Fruit fly (Drosophila melanogaster) whole organism, wandering third instar larva: Measurements from ENCODE around the gene CG14245.

Experiments used
- Abd-B ChIP-seq: fragments of >200 bp; optimal IDR thresholded peaks from 2 replicates; lab custom pipeline; 2017; ENCODE audit warnings: missing biosample characterization, missing genetic modification characterization
- CG32264 ChIP-seq: fragments of 200-800 bp; sonication (Bioruptor generic); optimal IDR thresholded peaks from 2 replicates; lab custom pipeline; 2016; ENCODE audit warnings: missing biosample characterization, missing genetic modification characterization
- CG9705 ChIP-seq: fragments of 200-800 bp; sonication (Bioruptor generic); optimal IDR thresholded peaks from 2 replicates; lab custom pipeline; 2018; ENCODE audit warnings: missing biosample characterization, mild to moderate bottlenecking, missing genetic modification characterization
- CrebA ChIP-seq: fragments of 200-800 bp; sonication (Bioruptor generic); optimal IDR thresholded peaks from 2 replicates; lab custom pipeline; 2016; ENCODE audit warnings: missing biosample characterization, mild to moderate bottlenecking, missing genetic modification characterization, borderline replicate concordance
- Dfd ChIP-seq: fragments of >200 bp; optimal IDR thresholded peaks from 2 replicates; lab custom pipeline; 2017; ENCODE audit warnings: missing biosample characterization, missing genetic modification characterization
- Dif ChIP-seq: fragments of 200-275, 200-300 bp; sonication (Bioruptor generic); optimal IDR thresholded peaks from 2 replicates; lab custom pipeline; 2018; ENCODE audit warnings: missing biosample characterization, missing genetic modification characterization; ENCODE audit not compliant: partially characterized antibody
- GATAd ChIP-seq: sonication (Bioruptor generic); optimal IDR thresholded peaks from 2 replicates; lab custom pipeline; 2016; ENCODE audit warnings: missing biosample characterization, missing genetic modification characterization
- HLH106 ChIP-seq: fragments of 200-800 bp; optimal IDR thresholded peaks from 3 replicates; lab custom pipeline; 2019; ENCODE audit warnings: missing biosample characterization, mild to moderate bottlenecking, missing genetic modification characterization, moderate library complexity
- Hnf4 ChIP-seq: fragments of 200-800 bp; sonication (Bioruptor generic); optimal IDR thresholded peaks from 2 replicates; lab custom pipeline; 2016; ENCODE audit warnings: missing biosample characterization, mild to moderate bottlenecking, missing genetic modification characterization
- Hr78 ChIP-seq: fragments of >200 bp; optimal IDR thresholded peaks from 2 replicates; lab custom pipeline; 2017; ENCODE audit warnings: missing biosample characterization, missing genetic modification characterization
- Hr83 ChIP-seq: fragments of 200-300 bp; sonication (Bioruptor generic); optimal IDR thresholded peaks from 2 replicates; lab custom pipeline; 2016; ENCODE audit warnings: missing biosample characterization, mild to moderate bottlenecking, missing genetic modification characterization, moderate library complexity; ENCODE audit not compliant: poor library complexity, severe bottlenecking
- Jra ChIP-seq: sonication (Bioruptor generic); optimal IDR thresholded peaks from 2 replicates; lab custom pipeline; 2016; ENCODE audit warnings: missing biosample characterization, missing genetic modification characterization
- N ChIP-seq: fragments of >200 bp; optimal IDR thresholded peaks from 2 replicates; lab custom pipeline; 2018; ENCODE audit warnings: missing biosample characterization, missing external identifiers, missing genetic modification characterization
- Rel ChIP-seq, 2 experiments: fragments of 200-800 bp; sonication (Bioruptor generic) in 1 of 2; optimal IDR thresholded peaks; 2 replicates in 1 of 2; 3 replicates in 1 of 2; lab custom pipeline; 2016 to 2019; ENCODE audit warnings: mild to moderate bottlenecking in 2 of 2, missing biosample characterization in 2 of 2, missing genetic modification characterization in 2 of 2, moderate library complexity in 1 of 2
- Sp1 ChIP-seq: fragments of 200-800 bp; sonication (Bioruptor generic); optimal IDR thresholded peaks from 3 replicates; lab custom pipeline; 2019; ENCODE audit warnings: missing biosample characterization, mild to moderate bottlenecking, missing genetic modification characterization, moderate library complexity
- Vsx2 ChIP-seq: fragments of 200-300, 225-300 bp; sonication (Bioruptor generic); optimal IDR thresholded peaks from 2 replicates; lab custom pipeline; 2018; ENCODE audit warnings: missing biosample characterization, missing genetic modification characterization; ENCODE audit not compliant: partially characterized antibody
- dl ChIP-seq, 2 experiments: fragments of 175-275, 200-275 bp in 1 of 2; fragments of 200-275 bp in 1 of 2; sonication (Bioruptor generic); optimal IDR thresholded peaks; lab custom pipeline; 2018; ENCODE audit warnings: mild to moderate bottlenecking in 2 of 2, missing biosample characterization in 2 of 2, missing genetic modification characterization in 2 of 2, moderate library complexity in 2 of 2; ENCODE audit not compliant: partially characterized antibody in 2 of 2, insufficient read depth in 1 of 2
- dmrt93B ChIP-seq: fragments of 200-800 bp; sonication (Bioruptor generic); optimal IDR thresholded peaks from 2 replicates; lab custom pipeline; 2018; ENCODE audit warnings: missing biosample characterization, mild to moderate bottlenecking, missing genetic modification characterization
- dsf ChIP-seq: sonication (Bioruptor generic); optimal IDR thresholded peaks from 2 replicates; lab custom pipeline; 2016; ENCODE audit warnings: missing biosample characterization, missing genetic modification characterization, borderline replicate concordance
- foxo ChIP-seq, 2 experiments: fragments of 200-800 bp; sonication (Bioruptor generic); optimal IDR thresholded peaks; 2 replicates in 1 of 2; 3 replicates in 1 of 2; lab custom pipeline; 2016 to 2017; ENCODE audit warnings: missing biosample characterization in 2 of 2, missing genetic modification characterization in 2 of 2
- h ChIP-seq: fragments of 200-800 bp; sonication (Bioruptor generic); optimal IDR thresholded peaks from 3 replicates; lab custom pipeline; 2016; ENCODE audit warnings: missing biosample characterization, mild to moderate bottlenecking, missing genetic modification characterization
- jim ChIP-seq: fragments of 175-275, 200-325 bp; sonication (Bioruptor generic); optimal IDR thresholded peaks from 2 replicates; lab custom pipeline; 2016; ENCODE audit warnings: missing biosample characterization, mild to moderate bottlenecking, missing genetic modification characterization
- lola ChIP-seq: fragments of >200 bp; optimal IDR thresholded peaks from 2 replicates; lab custom pipeline; 2017; ENCODE audit warnings: missing biosample characterization, missing genetic modification characterization
- pan ChIP-seq: fragments of >200 bp; optimal IDR thresholded peaks from 2 replicates; lab custom pipeline; 2017
- psq ChIP-seq: fragments of 200-800 bp; sonication (Bioruptor generic); optimal IDR thresholded peaks from 3 replicates; lab custom pipeline; 2017; ENCODE audit warnings: missing biosample characterization, mild to moderate bottlenecking, missing genetic modification characterization, moderate library complexity
- rgr ChIP-seq: fragments of 200-800 bp; sonication (Bioruptor generic); optimal IDR thresholded peaks from 3 replicates; lab custom pipeline; 2016; ENCODE audit warnings: missing biosample characterization, mild to moderate bottlenecking, missing genetic modification characterization
- sv ChIP-seq: fragments of 200-800 bp; sonication (Bioruptor generic); optimal IDR thresholded peaks from 3 replicates; lab custom pipeline; 2016; ENCODE audit warnings: missing biosample characterization, missing genetic modification characterization
- tai ChIP-seq: sonication (Bioruptor generic); optimal IDR thresholded peaks from 2 replicates; lab custom pipeline; 2016; ENCODE audit warnings: missing biosample characterization, missing genetic modification characterization
- usp ChIP-seq: fragments of >200 bp; optimal IDR thresholded peaks from 2 replicates; lab custom pipeline; 2017; ENCODE audit warnings: missing biosample characterization, missing genetic modification characterization
- woc ChIP-seq: sonication (Bioruptor generic); optimal IDR thresholded peaks from 2 replicates; lab custom pipeline; 2016; ENCODE audit warnings: missing biosample characterization, mild to moderate bottlenecking, missing genetic modification characterization

The CG14245 gene

DNA sequence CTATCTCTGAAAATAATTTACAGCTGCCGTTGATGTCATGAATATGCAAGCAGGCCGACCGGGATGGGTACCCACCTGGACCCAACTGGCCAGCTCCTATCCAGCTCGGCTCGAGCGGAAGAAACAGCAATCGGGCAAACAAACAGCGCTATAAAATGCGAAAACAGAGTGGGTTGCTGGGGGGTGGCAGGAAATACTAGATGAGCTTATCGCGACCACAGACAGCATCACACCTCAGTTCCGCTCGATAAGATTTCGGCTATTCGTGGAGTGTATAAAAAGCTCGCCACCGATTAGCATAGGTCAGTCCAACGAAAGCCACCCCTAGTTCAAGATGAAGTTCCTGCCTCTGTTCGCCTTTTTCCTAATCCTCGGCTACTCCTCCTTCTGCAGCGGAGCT lies at the start of gene CG14245:
Gene CG14245 (plus strand): TSS at position 301 of the 400 bp plus-strand sequence.
- TF ChIP-seq pan (no peak), CG32264 (GFP tag; lab: Kevin White, UChicago) (no peak), Hr78 (no peak), tai (GFP tag; lab: Kevin White, UChicago) (no peak), N (GFP tag; lab: Kevin White, UChicago) (no peak)

DNA sequence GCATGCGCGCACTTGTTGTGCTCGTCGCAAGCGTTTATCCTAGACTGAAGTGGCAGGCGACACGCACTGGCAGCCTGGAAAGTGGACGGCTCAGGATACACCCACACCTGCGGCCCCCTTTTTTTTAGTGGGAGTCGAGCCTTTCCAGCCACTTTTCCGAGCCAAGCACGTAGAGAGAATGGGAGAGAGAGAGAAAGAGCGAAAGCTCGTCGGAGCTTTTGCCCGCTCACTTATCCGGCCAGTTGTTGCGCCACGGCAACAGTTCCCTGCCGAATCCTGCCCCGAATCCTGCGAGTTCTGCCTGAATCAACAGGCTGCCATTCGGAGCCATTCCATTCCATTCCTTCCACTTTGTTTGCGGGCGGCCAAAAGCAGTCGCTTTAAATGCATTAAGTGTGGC lies 46.6 kb upstream of the CG14245 start, which contains the start of gene beat-VII:
Gene beat-VII (minus strand): TSS at position 20 of the 400 bp plus-strand sequence.
- no peak for TF ChIP-seq psq
- no peak for TF ChIP-seq HLH106 (tag; lab: Kevin White, UChicago)
- no peak for TF ChIP-seq Abd-B (GFP tag; lab: Kevin White, UChicago)
- TF ChIP-seq woc (GFP tag; lab: Kevin White, UChicago), result no peak
- no peak for TF ChIP-seq Hnf4 (GFP tag; lab: Kevin White, UChicago)
- no peak for TF ChIP-seq CrebA (GFP tag; lab: Kevin White, UChicago)
- no peak for TF ChIP-seq Sp1 (GFP tag; lab: Kevin White, UChicago)
- TF ChIP-seq Hr78, result no peak
- no peak for TF ChIP-seq N (GFP tag; lab: Kevin White, UChicago)
- TF ChIP-seq Dif (GFP tag; lab: Kevin White, UChicago), result no peak
- no peak for TF ChIP-seq foxo (GFP tag; optimal IDR thresholded peaks at IDR 0.05; lab: Kevin White, UChicago)
- no peak for TF ChIP-seq sv
- no peak for TF ChIP-seq Hr83 (GFP tag; lab: Kevin White, UChicago)
- TF ChIP-seq usp (GFP tag; lab: Kevin White, UChicago), result no peak
- TF ChIP-seq CG9705 (GFP tag; lab: Kevin White, UChicago), result no peak
- TF ChIP-seq jim (GFP tag; lab: Kevin White, UChicago), result no peak
- no peak for TF ChIP-seq Jra (GFP tag; lab: Kevin White, UChicago)
- TF ChIP-seq Dfd (GFP tag; lab: Kevin White, UChicago), result no peak
- TF ChIP-seq, all 38 proteins: peak for 0

DNA sequence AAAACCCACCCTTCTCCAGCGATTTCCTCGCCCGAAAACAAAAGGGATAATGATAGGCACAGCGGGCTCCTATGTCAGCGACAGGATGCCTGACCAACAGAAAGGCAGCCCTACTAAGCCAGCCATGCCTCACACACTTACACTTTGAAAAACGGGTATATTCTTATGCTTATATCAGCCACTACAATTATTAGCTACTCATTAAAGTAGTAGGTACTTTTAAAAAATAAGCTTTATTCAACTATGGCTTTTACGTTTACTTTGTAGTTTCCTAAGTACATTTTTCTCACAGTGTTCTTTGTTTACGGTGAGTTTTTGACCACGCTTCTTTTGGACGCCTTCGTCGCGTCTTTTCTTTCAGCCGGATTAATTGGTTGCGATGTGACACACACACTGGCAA lies 38.3 kb upstream of the CG14245 start:
- TF ChIP-seq foxo (GFP tag; optimal IDR thresholded peaks at IDR 0.05; lab: Kevin White, UChicago), result no peak
- no peak for TF ChIP-seq Dfd (GFP tag; lab: Kevin White, UChicago)
- TF ChIP-seq HLH106 (tag; lab: Kevin White, UChicago), result no peak
- TF ChIP-seq CG9705 (GFP tag; lab: Kevin White, UChicago), result no peak
- no peak for TF ChIP-seq Vsx2 (GFP tag; lab: Kevin White, UChicago)
- TF ChIP-seq dsf, result no peak
- no peak for TF ChIP-seq Hr78
- no peak for TF ChIP-seq dl (GFP tag; optimal IDR thresholded peaks at IDR 0.05; lab: Kevin White, UChicago; ENCODE audit: insufficient read depth in 1 of 2, partially characterized antibody in 2 of 2)
- TF ChIP-seq dmrt93B (GFP tag; lab: Kevin White, UChicago), result no peak
- no peak for TF ChIP-seq Hnf4 (GFP tag; lab: Kevin White, UChicago)
- TF ChIP-seq Rel (GFP tag; optimal IDR thresholded peaks at IDR 0.05; lab: Kevin White, UChicago), result no peak
- TF ChIP-seq Rel (tag; optimal IDR thresholded peaks at IDR 0.05; lab: Kevin White, UChicago), result no peak
- no peak for TF ChIP-seq N (GFP tag; lab: Kevin White, UChicago)

DNA sequence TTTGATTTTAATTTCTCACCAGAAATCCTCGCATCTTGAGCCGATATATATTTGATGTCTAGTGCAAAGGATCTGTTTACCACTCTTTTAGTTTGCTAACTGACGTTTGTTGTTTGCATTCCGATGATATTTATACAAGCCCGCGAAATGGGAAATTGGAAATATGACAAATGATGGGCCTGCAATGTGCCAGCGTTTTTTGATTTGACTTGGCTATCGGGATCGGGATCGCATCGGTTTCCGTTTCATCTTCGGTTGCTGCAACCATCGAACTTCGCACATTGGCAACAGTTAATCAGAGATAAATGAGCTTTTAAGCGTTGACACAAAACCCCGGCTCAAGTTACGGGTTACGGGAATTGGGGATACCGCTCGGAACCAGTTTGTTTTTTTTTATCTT lies 35.0 kb upstream of the CG14245 start, which contains the start of gene TwdlQ:
Gene TwdlQ (minus strand): TSS at position 101 of the 400 bp plus-strand sequence.
- TF ChIP-seq rgr (GFP tag; lab: Kevin White, UChicago), result no peak
- no peak for TF ChIP-seq GATAd (GFP tag; lab: Kevin White, UChicago)
- no peak for TF ChIP-seq CG32264 (GFP tag; lab: Kevin White, UChicago)

DNA sequence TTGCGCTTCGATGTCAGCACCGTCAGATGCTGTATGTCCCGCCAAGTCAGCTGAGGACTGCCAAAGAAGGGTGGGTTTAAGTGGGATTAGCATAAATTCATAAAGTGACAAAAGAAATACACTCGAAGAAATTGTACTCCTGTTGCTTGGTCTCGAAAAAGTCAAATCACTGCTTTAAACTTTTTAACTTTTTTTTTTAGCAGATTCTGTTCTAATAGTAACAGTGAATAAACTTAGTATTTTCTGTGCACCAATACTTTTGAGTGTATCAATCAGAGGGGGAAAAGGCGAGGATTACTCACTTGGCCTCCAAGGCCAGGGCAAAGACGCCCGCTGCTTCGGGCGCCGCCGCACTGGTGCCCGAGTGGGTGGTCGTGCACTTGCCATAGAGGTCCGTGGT lies 28.4 kb upstream of the CG14245 start:
- no peak for TF ChIP-seq h
- TF ChIP-seq sv, result no peak
- TF ChIP-seq dmrt93B (GFP tag; lab: Kevin White, UChicago), result no peak
- no peak for TF ChIP-seq Hnf4 (GFP tag; lab: Kevin White, UChicago)
- TF ChIP-seq lola (GFP tag; lab: Kevin White, UChicago), result no peak
- no peak for TF ChIP-seq Dif (GFP tag; lab: Kevin White, UChicago)
